Fruit fly (Drosophila melanogaster) whole organism, wandering third instar larva: ENCODE measurements around the gene Rgl.

ENCODE experiments used
- CG32264 ChIP-seq: fragments of 200-800 bp; sonication (Bioruptor generic); optimal IDR thresholded peaks from 2 replicates; lab custom pipeline; 2016; ENCODE audit warnings: missing biosample characterization, missing genetic modification characterization
- CG9705 ChIP-seq: fragments of 200-800 bp; sonication (Bioruptor generic); optimal IDR thresholded peaks from 2 replicates; lab custom pipeline; 2018; ENCODE audit warnings: missing biosample characterization, mild to moderate bottlenecking, missing genetic modification characterization
- CrebA ChIP-seq: fragments of 200-800 bp; sonication (Bioruptor generic); optimal IDR thresholded peaks from 2 replicates; lab custom pipeline; 2016; ENCODE audit warnings: missing biosample characterization, mild to moderate bottlenecking, missing genetic modification characterization, borderline replicate concordance
- Dfd ChIP-seq: fragments of >200 bp; optimal IDR thresholded peaks from 2 replicates; lab custom pipeline; 2017; ENCODE audit warnings: missing biosample characterization, missing genetic modification characterization
- Dif ChIP-seq: fragments of 200-275, 200-300 bp; sonication (Bioruptor generic); optimal IDR thresholded peaks from 2 replicates; lab custom pipeline; 2018; ENCODE audit warnings: missing biosample characterization, missing genetic modification characterization; ENCODE audit not compliant: partially characterized antibody
- GATAd ChIP-seq: sonication (Bioruptor generic); optimal IDR thresholded peaks from 2 replicates; lab custom pipeline; 2016; ENCODE audit warnings: missing biosample characterization, missing genetic modification characterization
- HLH106 ChIP-seq: fragments of 200-800 bp; optimal IDR thresholded peaks from 3 replicates; lab custom pipeline; 2019; ENCODE audit warnings: missing biosample characterization, mild to moderate bottlenecking, missing genetic modification characterization, moderate library complexity
- Hnf4 ChIP-seq: fragments of 200-800 bp; sonication (Bioruptor generic); optimal IDR thresholded peaks from 2 replicates; lab custom pipeline; 2016; ENCODE audit warnings: missing biosample characterization, mild to moderate bottlenecking, missing genetic modification characterization
- Hr78 ChIP-seq: fragments of >200 bp; optimal IDR thresholded peaks from 2 replicates; lab custom pipeline; 2017; ENCODE audit warnings: missing biosample characterization, missing genetic modification characterization
- Hr83 ChIP-seq: fragments of 200-300 bp; sonication (Bioruptor generic); optimal IDR thresholded peaks from 2 replicates; lab custom pipeline; 2016; ENCODE audit warnings: missing biosample characterization, mild to moderate bottlenecking, missing genetic modification characterization, moderate library complexity; ENCODE audit not compliant: poor library complexity, severe bottlenecking
- Jra ChIP-seq: sonication (Bioruptor generic); optimal IDR thresholded peaks from 2 replicates; lab custom pipeline; 2016; ENCODE audit warnings: missing biosample characterization, missing genetic modification characterization
- Mio ChIP-seq: sonication (Bioruptor generic); optimal IDR thresholded peaks from 2 replicates; lab custom pipeline; 2016; ENCODE audit warnings: missing biosample characterization, missing genetic modification characterization
- Myc ChIP-seq: fragments of >200 bp; optimal IDR thresholded peaks from 2 replicates; lab custom pipeline; 2017
- N ChIP-seq: fragments of >200 bp; optimal IDR thresholded peaks from 2 replicates; lab custom pipeline; 2018; ENCODE audit warnings: missing biosample characterization, missing external identifiers, missing genetic modification characterization
- OdsH ChIP-seq: fragments of 200-800 bp; sonication (Bioruptor generic); optimal IDR thresholded peaks from 2 replicates; lab custom pipeline; 2016; ENCODE audit warnings: missing biosample characterization, mild to moderate bottlenecking, missing genetic modification characterization
- Rel ChIP-seq, 2 experiments: fragments of 200-800 bp; sonication (Bioruptor generic) in 1 of 2; optimal IDR thresholded peaks; 2 replicates in 1 of 2; 3 replicates in 1 of 2; lab custom pipeline; 2016 to 2019; ENCODE audit warnings: mild to moderate bottlenecking in 2 of 2, missing biosample characterization in 2 of 2, missing genetic modification characterization in 2 of 2, moderate library complexity in 1 of 2
- Sp1 ChIP-seq: fragments of 200-800 bp; sonication (Bioruptor generic); optimal IDR thresholded peaks from 3 replicates; lab custom pipeline; 2019; ENCODE audit warnings: missing biosample characterization, mild to moderate bottlenecking, missing genetic modification characterization, moderate library complexity
- Vsx2 ChIP-seq: fragments of 200-300, 225-300 bp; sonication (Bioruptor generic); optimal IDR thresholded peaks from 2 replicates; lab custom pipeline; 2018; ENCODE audit warnings: missing biosample characterization, missing genetic modification characterization; ENCODE audit not compliant: partially characterized antibody
- br ChIP-seq: fragments of 200-800 bp; sonication (Bioruptor generic); optimal IDR thresholded peaks from 2 replicates; lab custom pipeline; 2016; ENCODE audit warnings: missing biosample characterization, missing genetic modification characterization
- brk ChIP-seq: fragments of 200-800 bp; sonication (Bioruptor generic); optimal IDR thresholded peaks from 2 replicates; lab custom pipeline; 2016; ENCODE audit warnings: missing biosample characterization, mild to moderate bottlenecking, missing genetic modification characterization
- dl ChIP-seq, 2 experiments: fragments of 175-275, 200-275 bp in 1 of 2; fragments of 200-275 bp in 1 of 2; sonication (Bioruptor generic); optimal IDR thresholded peaks; lab custom pipeline; 2018; ENCODE audit warnings: mild to moderate bottlenecking in 2 of 2, missing biosample characterization in 2 of 2, missing genetic modification characterization in 2 of 2, moderate library complexity in 2 of 2; ENCODE audit not compliant: partially characterized antibody in 2 of 2, insufficient read depth in 1 of 2
- dmrt93B ChIP-seq: fragments of 200-800 bp; sonication (Bioruptor generic); optimal IDR thresholded peaks from 2 replicates; lab custom pipeline; 2018; ENCODE audit warnings: missing biosample characterization, mild to moderate bottlenecking, missing genetic modification characterization
- dsf ChIP-seq: sonication (Bioruptor generic); optimal IDR thresholded peaks from 2 replicates; lab custom pipeline; 2016; ENCODE audit warnings: missing biosample characterization, missing genetic modification characterization, borderline replicate concordance
- ey ChIP-seq: fragments of 200-800 bp; sonication (Bioruptor generic); optimal IDR thresholded peaks from 2 replicates; lab custom pipeline; 2016; ENCODE audit warnings: missing biosample characterization, missing genetic modification characterization
- foxo ChIP-seq, 2 experiments: fragments of 200-800 bp; sonication (Bioruptor generic); optimal IDR thresholded peaks; 2 replicates in 1 of 2; 3 replicates in 1 of 2; lab custom pipeline; 2016 to 2017; ENCODE audit warnings: missing biosample characterization in 2 of 2, missing genetic modification characterization in 2 of 2
- fru ChIP-seq: fragments of 200-800 bp; sonication (Bioruptor generic); optimal IDR thresholded peaks from 3 replicates; lab custom pipeline; 2016; ENCODE audit warnings: missing biosample characterization, mild to moderate bottlenecking, missing genetic modification characterization
- h ChIP-seq: fragments of 200-800 bp; sonication (Bioruptor generic); optimal IDR thresholded peaks from 3 replicates; lab custom pipeline; 2016; ENCODE audit warnings: missing biosample characterization, mild to moderate bottlenecking, missing genetic modification characterization
- jim ChIP-seq: fragments of 175-275, 200-325 bp; sonication (Bioruptor generic); optimal IDR thresholded peaks from 2 replicates; lab custom pipeline; 2016; ENCODE audit warnings: missing biosample characterization, mild to moderate bottlenecking, missing genetic modification characterization
- lola ChIP-seq: fragments of >200 bp; optimal IDR thresholded peaks from 2 replicates; lab custom pipeline; 2017; ENCODE audit warnings: missing biosample characterization, missing genetic modification characterization
- pan ChIP-seq: fragments of >200 bp; optimal IDR thresholded peaks from 2 replicates; lab custom pipeline; 2017
- psq ChIP-seq: fragments of 200-800 bp; sonication (Bioruptor generic); optimal IDR thresholded peaks from 3 replicates; lab custom pipeline; 2017; ENCODE audit warnings: missing biosample characterization, mild to moderate bottlenecking, missing genetic modification characterization, moderate library complexity
- rgr ChIP-seq: fragments of 200-800 bp; sonication (Bioruptor generic); optimal IDR thresholded peaks from 3 replicates; lab custom pipeline; 2016; ENCODE audit warnings: missing biosample characterization, mild to moderate bottlenecking, missing genetic modification characterization
- sage ChIP-seq: fragments of 200-800 bp; sonication (Bioruptor generic); optimal IDR thresholded peaks from 2 replicates; lab custom pipeline; 2016; ENCODE audit warnings: missing biosample characterization, mild to moderate bottlenecking, missing genetic modification characterization
- sv ChIP-seq: fragments of 200-800 bp; sonication (Bioruptor generic); optimal IDR thresholded peaks from 3 replicates; lab custom pipeline; 2016; ENCODE audit warnings: missing biosample characterization, missing genetic modification characterization
- tai ChIP-seq: sonication (Bioruptor generic); optimal IDR thresholded peaks from 2 replicates; lab custom pipeline; 2016; ENCODE audit warnings: missing biosample characterization, missing genetic modification characterization
- usp ChIP-seq: fragments of >200 bp; optimal IDR thresholded peaks from 2 replicates; lab custom pipeline; 2017; ENCODE audit warnings: missing biosample characterization, missing genetic modification characterization
- woc ChIP-seq: sonication (Bioruptor generic); optimal IDR thresholded peaks from 2 replicates; lab custom pipeline; 2016; ENCODE audit warnings: missing biosample characterization, mild to moderate bottlenecking, missing genetic modification characterization

Gene Rgl

DNA sequence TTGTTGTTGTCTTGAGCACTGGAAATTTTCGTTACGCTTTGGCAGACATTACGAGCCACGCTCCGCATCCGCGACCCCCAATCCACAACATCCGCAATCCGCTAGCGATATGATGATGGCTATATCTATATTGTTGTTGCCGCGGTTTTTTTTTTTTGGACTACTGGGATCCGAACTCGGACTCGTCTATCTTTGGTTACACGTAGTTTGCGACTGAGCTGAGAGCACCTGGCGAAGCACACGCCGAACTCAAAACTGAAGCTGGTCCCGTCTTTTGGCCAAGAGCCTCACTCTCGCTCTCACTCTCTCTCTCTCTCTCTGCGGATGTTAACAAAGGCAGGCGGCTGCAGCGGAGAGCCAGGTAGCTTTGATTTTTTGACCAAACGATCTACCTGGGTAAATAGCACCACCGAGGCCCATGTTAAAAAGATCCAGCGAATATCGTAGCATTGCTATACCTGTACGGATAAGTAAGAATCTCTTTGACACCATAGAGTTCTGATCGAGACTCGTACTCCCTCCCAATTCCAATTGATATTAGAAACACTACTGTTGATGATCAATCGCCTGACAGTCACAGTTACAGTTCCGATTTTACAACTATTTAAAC, at the start of gene Rgl:
Rgl (minus strand) TSS at position 219 of the 610 bp plus-strand sequence.
- no peak for TF ChIP-seq Hnf4 (GFP tag; lab: Kevin White, UChicago)
- TF ChIP-seq psq (GFP tag; lab: Kevin White, UChicago), result no peak
- TF ChIP-seq jim (GFP tag; lab: Kevin White, UChicago), result peak; percentile 76
- TF ChIP-seq brk (GFP tag; lab: Kevin White, UChicago), result no peak
- TF ChIP-seq foxo (GFP tag; optimal IDR thresholded peaks at IDR 0.05; lab: Kevin White, UChicago), result no peak
- TF ChIP-seq woc (GFP tag; lab: Kevin White, UChicago), result no peak
- no peak for TF ChIP-seq usp (GFP tag; lab: Kevin White, UChicago)
- no peak for TF ChIP-seq Mio (GFP tag; lab: Kevin White, UChicago)
- no peak for TF ChIP-seq rgr
- TF ChIP-seq Dif (GFP tag; lab: Kevin White, UChicago), result peak; percentile 96
- TF ChIP-seq OdsH (GFP tag; lab: Kevin White, UChicago), result no peak
- no peak for TF ChIP-seq br (GFP tag; lab: Kevin White, UChicago)
- TF ChIP-seq Dfd, result no peak
- TF ChIP-seq dmrt93B, result no peak
- TF ChIP-seq CG9705 (GFP tag; lab: Kevin White, UChicago), result no peak
- no peak for TF ChIP-seq sv
- no peak for TF ChIP-seq Rel (GFP tag; optimal IDR thresholded peaks at IDR 0.05; lab: Kevin White, UChicago)
- TF ChIP-seq Rel (tag; optimal IDR thresholded peaks at IDR 0.05; lab: Kevin White, UChicago), result no peak
- no peak for TF ChIP-seq Myc (lab: Kevin White, UChicago)
- no peak for TF ChIP-seq pan (lab: Kevin White, UChicago)
- TF ChIP-seq Jra (GFP tag; lab: Kevin White, UChicago), result no peak
- no peak for TF ChIP-seq tai (GFP tag; lab: Kevin White, UChicago)
- no peak for TF ChIP-seq CG32264 (GFP tag; lab: Kevin White, UChicago)
- TF ChIP-seq ey (GFP tag; lab: Kevin White, UChicago), result no peak
- no peak for TF ChIP-seq fru (GFP tag; lab: Kevin White, UChicago)
- no peak for TF ChIP-seq sage (GFP tag; lab: Kevin White, UChicago)
- no peak for TF ChIP-seq GATAd (GFP tag; lab: Kevin White, UChicago)
- TF ChIP-seq h (GFP tag; lab: Kevin White, UChicago), result no peak
- TF ChIP-seq CrebA (GFP tag; lab: Kevin White, UChicago), result no peak
- peak; percentile 51 for TF ChIP-seq Hr83 (GFP tag; lab: Kevin White, UChicago)
- TF ChIP-seq dl (GFP tag; optimal IDR thresholded peaks at IDR 0.05; lab: Kevin White, UChicago; ENCODE audit: insufficient read depth in 1 of 2, partially characterized antibody in 2 of 2), result peak; percentile 93
- TF ChIP-seq HLH106 (tag; lab: Kevin White, UChicago), result no peak
- TF ChIP-seq lola (GFP tag; lab: Kevin White, UChicago), result no peak
- TF ChIP-seq Vsx2, result peak; percentile 75
- no peak for TF ChIP-seq Sp1 (GFP tag; lab: Kevin White, UChicago)
- no peak for TF ChIP-seq dsf (GFP tag; lab: Kevin White, UChicago)
- no peak for TF ChIP-seq N (GFP tag; lab: Kevin White, UChicago)
- no peak for TF ChIP-seq Hr78 (GFP tag; lab: Kevin White, UChicago)

DNA sequence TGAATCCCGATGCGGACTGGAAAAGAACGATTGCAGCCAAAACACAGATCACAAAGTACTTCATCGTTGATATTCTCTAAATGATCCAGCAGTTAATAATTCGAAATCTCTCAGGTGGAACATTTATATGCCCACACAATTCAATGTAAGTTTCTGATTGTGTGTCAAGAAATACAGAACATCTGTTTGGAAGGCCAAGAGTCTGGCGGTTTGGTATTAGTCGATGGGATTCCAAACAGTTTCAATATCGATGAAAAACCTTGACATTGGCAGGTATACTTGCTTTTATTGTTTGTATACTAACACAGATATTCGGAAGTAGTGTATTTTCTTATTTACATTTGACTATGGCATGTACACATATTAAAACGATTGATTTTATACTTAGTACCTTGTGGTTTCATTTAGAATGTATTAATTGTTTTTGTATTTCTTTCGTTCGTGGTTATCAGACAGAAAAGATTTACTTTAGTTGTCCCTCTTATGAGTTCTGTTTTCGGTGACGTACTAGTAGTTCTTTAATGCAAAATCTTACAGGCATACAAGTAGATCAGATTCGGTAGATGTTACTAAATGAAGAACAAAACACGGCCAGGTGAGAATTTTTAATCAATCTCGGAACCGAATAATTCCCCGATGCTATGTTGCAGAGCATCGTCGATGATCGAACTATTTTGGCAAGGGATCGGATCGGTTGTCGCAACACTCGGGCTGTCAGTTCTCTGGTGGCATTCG, 48.4 kb upstream of the Rgl start, which contains the start of the genes CG13738 and Hsc70-1:
CG13738 (minus strand) TSS at position 101 of the 735 bp plus-strand sequence.
Hsc70-1 (plus strand) TSS at position 685 of the 735 bp plus-strand sequence.
- no peak for TF ChIP-seq fru (GFP tag; lab: Kevin White, UChicago)
- TF ChIP-seq N (GFP tag; lab: Kevin White, UChicago), result no peak
- TF ChIP-seq rgr, result no peak
- no peak for TF ChIP-seq CrebA (GFP tag; lab: Kevin White, UChicago)
